Fruit fly (Drosophila melanogaster) whole organism, pupa: Measurements from ENCODE around the gene CG13126.

Experiments
- CG10348 ChIP-seq: fragments of 200-800 bp; sonication (Bioruptor generic); IDR thresholded peaks from 2 replicates; pipeline ENCODE4 v1.3.6; 2022; ENCODE audit warnings: missing biosample characterization, missing genetic modification characterization
- CG14655 ChIP-seq: fragments of 200-800 bp; sonication (Bioruptor generic); optimal IDR thresholded peaks from 3 replicates; lab custom pipeline; 2017; ENCODE audit warnings: mild to moderate bottlenecking, missing biosample characterization, missing genetic modification reagents, missing genetic modification characterization
- CG15710 ChIP-seq: fragments of 200-800 bp; sonication (Bioruptor generic); optimal IDR thresholded peaks from 2 replicates; lab custom pipeline; 2018; ENCODE audit warnings: missing biosample characterization, mild to moderate bottlenecking, missing genetic modification characterization, moderate library complexity
- CG17806 ChIP-seq: fragments of 200-800 bp; sonication (Bioruptor generic); optimal IDR thresholded peaks from 2 replicates; lab custom pipeline; 2018; ENCODE audit warnings: missing biosample characterization, mild to moderate bottlenecking, missing genetic modification characterization, moderate library complexity
- CG34367 ChIP-seq: fragments of 200-800 bp; sonication (Bioruptor generic); optimal IDR thresholded peaks from 2 replicates; lab custom pipeline; 2018; ENCODE audit warnings: missing biosample characterization, mild to moderate bottlenecking, missing genetic modification characterization
- CG4496 ChIP-seq: fragments of 200-800 bp; sonication (Bioruptor generic); IDR thresholded peaks from 3 replicates; pipeline ENCODE4 v1.3.6; 2022; ENCODE audit warnings: missing biosample characterization, missing genetic modification characterization
- CG9948 ChIP-seq: fragments of 200-800 bp; sonication (Bioruptor generic); optimal IDR thresholded peaks from 2 replicates; lab custom pipeline; 2018; ENCODE audit warnings: missing biosample characterization, mild to moderate bottlenecking, missing genetic modification characterization, moderate library complexity
- EcR ChIP-seq: fragments of 200-800 bp; sonication (Bioruptor generic); optimal IDR thresholded peaks from 3 replicates; lab custom pipeline; 2019; ENCODE audit warnings: missing biosample characterization, missing genetic modification characterization, mild to moderate bottlenecking, moderate library complexity, missing genetic modification reagents
- Ets98B ChIP-seq: fragments of 200-800 bp; sonication (Bioruptor generic); IDR thresholded peaks from 2 replicates; pipeline ENCODE4 v1.3.6; 2022; ENCODE audit warnings: missing biosample characterization, missing genetic modification characterization
- Pif1A ChIP-seq: fragments of 200-800 bp; sonication (Bioruptor generic); optimal IDR thresholded peaks from 3 replicates; lab custom pipeline; 2016; ENCODE audit warnings: missing biosample characterization, missing genetic modification characterization
- Pif1B ChIP-seq: fragments of 200-800 bp; sonication (Bioruptor generic); optimal IDR thresholded peaks from 3 replicates; lab custom pipeline; 2016; ENCODE audit warnings: missing biosample characterization, missing genetic modification characterization
- Snoo ChIP-seq: fragments of 200-800 bp; sonication (Bioruptor generic); optimal IDR thresholded peaks from 3 replicates; lab custom pipeline; 2017; ENCODE audit warnings: missing biosample characterization, mild to moderate bottlenecking, missing genetic modification characterization, inconsistent platforms
- gl ChIP-seq: fragments of 200-800 bp; sonication (Bioruptor generic); optimal IDR thresholded peaks from 2 replicates; lab custom pipeline; 2018; ENCODE audit warnings: missing biosample characterization, mild to moderate bottlenecking, missing genetic modification characterization

- TF ChIP-seq CG15710 (tag; lab: Kevin White, UChicago) (no peak), Pif1A (GFP tag; lab: Kevin White, UChicago) (no peak), EcR (no peak), CG10348 (GFP tag; lab: Robert Waterston, UW) (no peak), Ets98B (GFP tag; lab: Robert Waterston, UW) (no peak), Snoo (tag; lab: Kevin White, UChicago) (no peak), CG17806 (tag; lab: Kevin White, UChicago) (no peak), gl (tag; lab: Kevin White, UChicago) (no peak), CG34367 (no peak), CG4496 (GFP tag; lab: Robert Waterston, UW) (no peak), CG14655 (GFP tag; lab: Kevin White, UChicago) (no peak), CG9948 (tag; lab: Kevin White, UChicago) (no peak), Pif1B (GFP tag; lab: Kevin White, UChicago) (no peak)
Measured at dm6 chr2L:9996553-9996952, 42.6 kb upstream of the CG13126 start.
